Worm (Caenorhabditis elegans) whole organism, midembryonic: Measurements from ENCODE around the gene C16B8.3.

Source experiments
- cog-1 ChIP-seq: sonication (generic microtip); optimal IDR thresholded peaks from 2 replicates; lab custom pipeline; 2016; ENCODE audit warnings: missing genetic modification characterization, missing compliant biosample characterization
- flt-1 ChIP-seq: fragments of 200-800 bp; sonication (Bioruptor generic); IDR thresholded peaks from 2 replicates; pipeline ENCODE4 v1.3.6; 2022; ENCODE audit warnings: missing genetic modification characterization, missing compliant biosample characterization
- klf-2 ChIP-seq: fragments of 200-800 bp; sonication (Bioruptor generic); conservative IDR thresholded peaks from 2 replicates; pipeline ENCODE4 v1.3.6; 2022; ENCODE audit warnings: missing genetic modification reagents, missing genetic modification characterization, missing compliant biosample characterization
- ztf-29 ChIP-seq: fragments of 200-800 bp; sonication (Bioruptor generic); IDR thresholded peaks from 2 replicates; pipeline ENCODE4 v1.3.6; 2022; ENCODE audit warnings: missing genetic modification reagents, missing genetic modification characterization, missing compliant biosample characterization

DNA sequence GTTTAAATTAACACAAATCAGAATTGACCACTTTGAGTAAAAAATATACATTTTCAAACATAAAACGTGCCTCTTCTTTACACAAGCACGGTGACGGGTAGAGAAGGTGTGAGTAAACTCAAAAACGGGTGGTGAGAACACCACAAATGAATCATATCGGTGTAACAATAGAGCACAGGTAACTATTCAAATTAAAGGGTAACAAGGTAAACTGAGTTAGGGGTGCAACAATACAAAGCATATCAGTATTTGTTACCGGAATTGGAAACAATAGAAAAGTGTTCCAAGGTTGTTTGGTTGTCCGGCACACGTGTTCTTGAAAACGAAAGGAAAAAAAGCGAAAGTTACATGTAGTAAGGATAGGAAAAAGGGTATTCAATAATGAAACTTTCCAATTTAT lies 13.9 kb upstream of the C16B8.3 start:
- TF ChIP-seq cog-1 (tag; lab: Kevin White, UChicago) (no peak), flt-1 (GFP tag; lab: Robert Waterston, UW) (no peak), klf-2 (GFP tag; lab: Robert Waterston, UW) (no peak), ztf-29 (GFP tag; lab: Robert Waterston, UW) (no peak)
